Fruit fly (Drosophila melanogaster): ENCODE data around the gene ValRS-m.

DNA sequence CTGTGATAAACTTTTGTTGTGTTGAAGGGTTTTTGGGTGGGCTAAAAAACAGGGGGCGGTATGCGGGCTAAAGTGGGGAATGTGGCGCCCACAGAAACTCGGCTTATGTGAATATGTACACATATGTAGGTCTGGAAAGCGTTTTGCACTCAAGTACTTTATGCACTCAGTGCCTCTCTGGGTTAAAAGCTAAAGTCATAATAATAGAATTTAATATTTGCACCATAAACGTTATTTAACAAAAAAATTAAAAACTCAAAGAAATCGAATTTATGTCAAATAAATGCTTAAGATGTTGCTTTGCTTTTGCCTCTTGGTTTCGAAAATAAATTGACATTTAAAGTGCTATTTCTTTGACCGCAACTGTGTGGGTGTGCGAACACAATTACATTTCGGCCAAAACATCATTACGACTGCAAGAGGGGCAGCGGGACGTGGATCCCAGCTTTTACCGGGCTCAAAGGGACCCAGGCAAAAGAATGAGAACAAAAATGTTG lies 40.1 kb downstream of the ValRS-m start:
- TF ChIP-seq Met (GFP tag; optimal IDR thresholded peaks at IDR 0.05) = peak; percentile 15
- no peak for TF ChIP-seq salr (GFP tag; optimal IDR thresholded peaks at IDR 0.05)
- no peak for TF ChIP-seq dsx (GFP tag; optimal IDR thresholded peaks at IDR 0.05; ENCODE audit: poor library complexity, severe bottlenecking)
- no peak for TF ChIP-seq Lpt (GFP tag; optimal IDR thresholded peaks at IDR 0.05)
- no peak for TF ChIP-seq Hr38 (GFP tag; optimal IDR thresholded peaks at IDR 0.05)
- TF ChIP-seq CG8119 (GFP tag; IDR thresholded peaks at IDR 0.05) = peak; percentile 56
